Worm (Caenorhabditis elegans) whole organism, L3 larva: ENCODE data around the gene F55H2.7.

ENCODE experiments used
- ceh-28 ChIP-seq: fragments of 150-350 bp; optimal IDR thresholded peaks from 2 replicates; lab custom pipeline; 2014; ENCODE audit warnings: missing biosample characterization, missing genetic modification reagents, missing genetic modification characterization
- ceh-82 ChIP-seq: fragments of 150-350 bp; optimal IDR thresholded peaks from 2 replicates; lab custom pipeline; 2014; ENCODE audit warnings: missing biosample characterization, missing genetic modification characterization
- elt-1 ChIP-seq: fragments of 150-350 bp; optimal IDR thresholded peaks from 2 replicates; lab custom pipeline; 2014; ENCODE audit warnings: missing biosample characterization, missing genetic modification characterization
- fkh-10 ChIP-seq: sonication (generic microtip); optimal IDR thresholded peaks from 2 replicates; lab custom pipeline; 2017; ENCODE audit warnings: missing biosample characterization, missing genetic modification reagents, missing genetic modification characterization
- lin-39 ChIP-seq: fragments of 150-350 bp; optimal IDR thresholded peaks from 2 replicates; lab custom pipeline; 2018; ENCODE audit warnings: missing biosample characterization, missing genetic modification reagents, missing genetic modification characterization
- mml-1 ChIP-seq: fragments of 150-350 bp; sonication (generic microtip); optimal IDR thresholded peaks from 3 replicates; lab custom pipeline; 2014; ENCODE audit warnings: missing biosample characterization, missing genetic modification characterization
- nhr-77 ChIP-seq: fragments of 150-350 bp; optimal IDR thresholded peaks from 2 replicates; lab custom pipeline; 2014; ENCODE audit warnings: missing biosample characterization, missing genetic modification characterization
- pha-4 ChIP-seq: fragments of 150-350 bp; optimal IDR thresholded peaks from 2 replicates; lab custom pipeline; 2014; ENCODE audit warnings: missing biosample characterization, missing genetic modification reagents, missing genetic modification characterization
- skn-1 ChIP-seq: fragments of 150-350 bp; optimal IDR thresholded peaks from 2 replicates; lab custom pipeline; 2014; ENCODE audit warnings: missing biosample characterization, missing genetic modification characterization
- snpc-4 ChIP-seq: fragments of 150-350 bp; optimal IDR thresholded peaks from 2 replicates; lab custom pipeline; 2014; ENCODE audit warnings: missing biosample characterization, missing genetic modification characterization
- unc-39 ChIP-seq: sonication (generic microtip); optimal IDR thresholded peaks from 4 replicates; lab custom pipeline; 2017; ENCODE audit warnings: missing biosample characterization, missing genetic modification characterization
- unc-62 ChIP-seq: fragments of 150-350 bp; sonication (generic microtip); optimal IDR thresholded peaks from 4 replicates; lab custom pipeline; 2014; ENCODE audit warnings: missing biosample characterization, missing genetic modification reagents, missing genetic modification characterization
- zag-1 ChIP-seq: fragments of 150-350 bp; optimal IDR thresholded peaks from 2 replicates; lab custom pipeline; 2014; ENCODE audit warnings: missing biosample characterization, missing genetic modification characterization

- TF ChIP-seq fkh-10 (GFP tag; lab: Kevin White, UChicago) (no peak), elt-1 (tag; lab: Kevin White, UChicago) (no peak), ceh-82 (no peak), pha-4 (tag; lab: Kevin White, UChicago) (peak; percentile 65), zag-1 (tag; lab: Kevin White, UChicago) (no peak), unc-39 (tag; lab: Kevin White, UChicago) (no peak), ceh-28 (tag; lab: Kevin White, UChicago) (no peak), nhr-77 (tag; lab: Kevin White, UChicago) (no peak), mml-1 (no peak), skn-1 (no peak), unc-62 (GFP tag; lab: Kevin White, UChicago) (no peak), snpc-4 (no peak), lin-39 (tag; lab: Kevin White, UChicago) (no peak)
These were observed 25.1 kb downstream of the F55H2.7 start, which contains the start of the genes dars-1 and ctr-9 for ce11 chrIII:9490783-9491547.
